Fruit fly (Drosophila melanogaster): Measurements from ENCODE around the gene RpS21.
A peak's percentile ranks its signal among the peaks of the same experiment; 100 is the strongest.

Gene RpS21

dm6 chr2L:2864601-2865000 is 8.7 kb downstream of the RpS21 start (continued):
- TF ChIP-seq Mrtf (GFP tag; IDR thresholded peaks at IDR 0.05) (no peak), Sox100B (GFP tag; optimal IDR thresholded peaks at IDR 0.05) (peak; percentile 21), Side (GFP tag; optimal IDR thresholded peaks at IDR 0.05) (peak; percentile 7), bsh (GFP tag; optimal IDR thresholded peaks at IDR 0.05) (peak in 1 of 2 experiments; percentile 8), Tbp (GFP tag; optimal IDR thresholded peaks at IDR 0.05) (no peak), sens-2 (GFP tag; IDR thresholded peaks at IDR 0.05) (no peak), fru (optimal IDR thresholded peaks at IDR 0.05) (no peak), CG9817 (tag; optimal IDR thresholded peaks at IDR 0.05) (no peak), Hand (GFP tag; optimal IDR thresholded peaks at IDR 0.05) (no peak), CG12155 (GFP tag; optimal IDR thresholded peaks at IDR 0.05) (no peak), tio (GFP tag; optimal IDR thresholded peaks at IDR 0.05) (no peak), CG12299 (tag; optimal IDR thresholded peaks at IDR 0.05) (no peak), Gsc (GFP tag; IDR thresholded peaks at IDR 0.05) (no peak), HmgD (GFP tag; optimal IDR thresholded peaks at IDR 0.05) (no peak), CG10274 (GFP tag; optimal IDR thresholded peaks at IDR 0.05) (peak; percentile 15), CG17359 (tag; optimal IDR thresholded peaks at IDR 0.05) (peak; percentile 16), CG3847 (GFP tag; IDR thresholded peaks at IDR 0.05) (no peak), Bdp1 (GFP tag; optimal IDR thresholded peaks at IDR 0.05) (no peak), CG7786 (GFP tag; optimal IDR thresholded peaks at IDR 0.05) (no peak), CG15011 (GFP tag; optimal IDR thresholded peaks at IDR 0.05) (peak; percentile 34), fd3F (GFP tag; optimal IDR thresholded peaks at IDR 0.05) (no peak), corto (GFP tag; optimal IDR thresholded peaks at IDR 0.05) (no peak), Dad (GFP tag; optimal IDR thresholded peaks at IDR 0.05) (no peak), tna (GFP tag; IDR thresholded peaks at IDR 0.05; ENCODE audit: partially characterized antibody) (no peak), Max (GFP tag; optimal IDR thresholded peaks at IDR 0.05) (no peak), ems (GFP tag; optimal IDR thresholded peaks at IDR 0.05) (no peak), Ets65A (GFP tag) (no peak), CG10462 (GFP tag; optimal IDR thresholded peaks at IDR 0.05) (no peak), CG7963 (GFP tag; IDR thresholded peaks at IDR 0.05; ENCODE audit: partially characterized antibody) (no peak), kah (GFP tag; optimal IDR thresholded peaks at IDR 0.05) (no peak), CG30431 (GFP tag; optimal IDR thresholded peaks at IDR 0.05) (no peak), Mes4 (GFP tag; optimal IDR thresholded peaks at IDR 0.05) (no peak), mld (GFP tag; IDR thresholded peaks at IDR 0.05; ENCODE audit: partially characterized antibody) (no peak), exex (tag; optimal IDR thresholded peaks at IDR 0.05) (no peak), cas (GFP tag; IDR thresholded peaks at IDR 0.05) (no peak), twi (tag; optimal IDR thresholded peaks at IDR 0.05) (no peak), CG2202 (tag; optimal IDR thresholded peaks at IDR 0.05) (no peak), CG1529 (GFP tag; optimal IDR thresholded peaks at IDR 0.05) (peak; percentile 0), luna (GFP tag; optimal IDR thresholded peaks at IDR 0.05) (no peak), fd96Cb (tag; optimal IDR thresholded peaks at IDR 0.05) (no peak), CG11696 (GFP tag; IDR thresholded peaks at IDR 0.05) (no peak), bcd (GFP tag; optimal IDR thresholded peaks at IDR 0.05) (no peak), slou (GFP tag; optimal IDR thresholded peaks at IDR 0.05) (no peak), gcm2 (GFP tag; optimal IDR thresholded peaks at IDR 0.05) (no peak), Xrp1 (GFP tag; IDR thresholded peaks at IDR 0.05) (peak; percentile 57), CG13775 (GFP tag; optimal IDR thresholded peaks at IDR 0.05) (no peak), gt (GFP tag; IDR thresholded peaks at IDR 0.05) (no peak), Xbp1 (GFP tag; optimal IDR thresholded peaks at IDR 0.05) (no peak), CG30403 (GFP tag; optimal IDR thresholded peaks at IDR 0.05) (no peak), btn (GFP tag; optimal IDR thresholded peaks at IDR 0.05) (no peak), lab (GFP tag; optimal IDR thresholded peaks at IDR 0.05) (peak; percentile 70), CG10366 (GFP tag; IDR thresholded peaks at IDR 0.05) (no peak), CG11695 (GFP tag; IDR thresholded peaks at IDR 0.05) (peak; percentile 63)

Data from whole organism, embryonic.